Fruit fly (Drosophila melanogaster): Measurements from ENCODE around the gene Eig71Ef.

dm6 chr3L:15616900-15617299 lies 40.3 kb downstream of the Eig71Ef start:
- TF ChIP-seq rn (GFP tag; IDR thresholded peaks at IDR 0.05) (no peak), CG13204 (GFP tag; optimal IDR thresholded peaks at IDR 0.05) (no peak), CG8301 (tag; optimal IDR thresholded peaks at IDR 0.05) (no peak), CG10348 (GFP tag; IDR thresholded peaks at IDR 0.05) (no peak), CG8159 (tag; optimal IDR thresholded peaks at IDR 0.05) (no peak), CG14655 (GFP tag; optimal IDR thresholded peaks at IDR 0.05) (no peak), CG4496 (GFP tag; IDR thresholded peaks at IDR 0.05) (no peak)
